Fruit fly (Drosophila melanogaster): Measurements from ENCODE around the gene CG8679.

Gene CG8679

dm6 chr2L:21219640-21220085, 1.3 kb upstream of the CG8679 start:
- TF ChIP-seq CG4424 (GFP tag; optimal IDR thresholded peaks at IDR 0.05) (no peak), cad (GFP tag; optimal IDR thresholded peaks at IDR 0.05) (no peak), lmd (GFP tag; IDR thresholded peaks at IDR 0.05) (peak; percentile 23; the same call in 1 of the 2 replicates), CG13624 (GFP tag; optimal IDR thresholded peaks at IDR 0.05) (no peak), CG12071 (GFP tag; optimal IDR thresholded peaks at IDR 0.05) (no peak), Drgx (GFP tag; IDR thresholded peaks at IDR 0.05) (0 out of 2 replicates have a peak, but pooled peaks have one; percentile 28), CG18599 (GFP tag; optimal IDR thresholded peaks at IDR 0.05) (peak; percentile 52), hb (GFP tag; IDR thresholded peaks at IDR 0.05; ENCODE audit: partially characterized antibody) (no peak), bowl (GFP tag; IDR thresholded peaks at IDR 0.05) (no peak), CG17186 (GFP tag; optimal IDR thresholded peaks at IDR 0.05) (no peak), CG14014 (GFP tag; IDR thresholded peaks at IDR 0.05) (no peak), CG4707 (GFP tag; optimal IDR thresholded peaks at IDR 0.05) (peak; percentile 29), Dek (tag; optimal IDR thresholded peaks at IDR 0.05) (no peak), CG10462 (GFP tag; optimal IDR thresholded peaks at IDR 0.05) (no peak), az2 (GFP tag; optimal IDR thresholded peaks at IDR 0.05) (no peak), MESR4 (GFP tag; optimal IDR thresholded peaks at IDR 0.05) (no peak), CG2712 (tag; optimal IDR thresholded peaks at IDR 0.05) (no peak), CG8290 (GFP tag; optimal IDR thresholded peaks at IDR 0.05) (no peak), CG8290 (tag; optimal IDR thresholded peaks at IDR 0.05) (peak in 1 of 2 experiments; percentile 47), sim (GFP tag; IDR thresholded peaks at IDR 0.05) (no peak), croc (GFP tag; conservative IDR thresholded peaks at IDR 0.05) (no peak), HHEX (GFP tag; optimal IDR thresholded peaks at IDR 0.05) (no peak), lbe (GFP tag; optimal IDR thresholded peaks at IDR 0.05) (no peak), oc (tag; optimal IDR thresholded peaks at IDR 0.05) (no peak), CG6813 (GFP tag; optimal IDR thresholded peaks at IDR 0.05) (peak; percentile 3), seq (GFP tag; IDR thresholded peaks at IDR 0.05) (0 out of 2 replicates have a peak, but pooled peaks have one; percentile 21), ERR (GFP tag; optimal IDR thresholded peaks at IDR 0.05) (no peak), CG10147 (GFP tag; optimal IDR thresholded peaks at IDR 0.05) (no peak), crp (GFP tag; optimal IDR thresholded peaks at IDR 0.05) (peak in 1 of 2 experiments; percentile 60), Rfx (GFP tag; IDR thresholded peaks at IDR 0.05) (peak; percentile 21; the same call in 1 of the 2 replicates), CG4730 (GFP tag; IDR thresholded peaks at IDR 0.05) (no peak), sna (GFP tag; IDR thresholded peaks at IDR 0.05; ENCODE audit: partially characterized antibody) (no peak), jumu (GFP tag; optimal IDR thresholded peaks at IDR 0.05) (no peak), sima (GFP tag; optimal IDR thresholded peaks at IDR 0.05) (no peak), CG10959 (GFP tag; IDR thresholded peaks at IDR 0.05) (no peak), Lim3 (GFP tag; IDR thresholded peaks at IDR 0.05) (no peak), caup (GFP tag; optimal IDR thresholded peaks at IDR 0.05; ENCODE audit: severe bottlenecking) (no peak), eve (GFP tag; optimal IDR thresholded peaks at IDR 0.05) (no peak), Oli (tag; optimal IDR thresholded peaks at IDR 0.05) (no peak), Usf (GFP tag; optimal IDR thresholded peaks at IDR 0.05) (no peak), row (GFP tag; IDR thresholded peaks at IDR 0.05) (peak; percentile 50), NfI (GFP tag; optimal IDR thresholded peaks at IDR 0.05) (peak; percentile 12), dm (GFP tag; optimal IDR thresholded peaks at IDR 0.05) (no peak), prd (optimal IDR thresholded peaks at IDR 0.05) (no peak), prd (GFP tag; IDR thresholded peaks at IDR 0.05) (no peak), pfk (GFP tag; optimal IDR thresholded peaks at IDR 0.05) (peak; percentile 42), CG34422 (GFP tag; IDR thresholded peaks at IDR 0.05) (no peak), CG1233 (GFP tag; optimal IDR thresholded peaks at IDR 0.05) (no peak), zfh1 (GFP tag; IDR thresholded peaks at IDR 0.05) (no peak), her (GFP tag; optimal IDR thresholded peaks at IDR 0.05) (no peak), CG12769 (tag; optimal IDR thresholded peaks at IDR 0.05) (peak; percentile 72), Atf6 (GFP tag; IDR thresholded peaks at IDR 0.05) (no peak)

Measured in whole organism, embryonic.